Fruit fly (Drosophila melanogaster) whole organism, adult: ENCODE results near the gene CG45544.

ENCODE experiments used
- CG11617 ChIP-seq: fragments of 200-800 bp; sonication (Bioruptor generic); optimal IDR thresholded peaks from 2 replicates; lab custom pipeline; 2017; ENCODE audit warnings: mild to moderate bottlenecking, missing biosample characterization, missing genetic modification reagents, missing genetic modification characterization
- CG12768 ChIP-seq: fragments of 200-800 bp; sonication (Bioruptor generic); optimal IDR thresholded peaks from 2 replicates; lab custom pipeline; 2017; ENCODE audit warnings: missing biosample characterization, missing genetic modification characterization, mild to moderate bottlenecking, moderate library complexity, missing genetic modification reagents
- CG14711 ChIP-seq: fragments of 200-800 bp; sonication (Bioruptor generic); optimal IDR thresholded peaks from 2 replicates; lab custom pipeline; 2018; ENCODE audit warnings: missing biosample characterization, mild to moderate bottlenecking, missing genetic modification characterization, moderate library complexity
- CG1620 ChIP-seq: fragments of 200-800 bp; sonication (Bioruptor generic); optimal IDR thresholded peaks from 2 replicates; lab custom pipeline; 2016; ENCODE audit warnings: missing biosample characterization, missing genetic modification characterization
- CG33017 ChIP-seq: fragments of 200-800 bp; sonication (Bioruptor generic); optimal IDR thresholded peaks from 2 replicates; lab custom pipeline; 2018; ENCODE audit warnings: missing biosample characterization, mild to moderate bottlenecking, missing genetic modification characterization, moderate library complexity
- CG5204 ChIP-seq: fragments of 200-800 bp; sonication (Bioruptor generic); optimal IDR thresholded peaks from 2 replicates; lab custom pipeline; 2016; ENCODE audit warnings: missing biosample characterization, missing genetic modification characterization
- CG7045 ChIP-seq: fragments of 200-800 bp; sonication (Bioruptor generic); optimal IDR thresholded peaks from 2 replicates; lab custom pipeline; 2017; ENCODE audit warnings: missing biosample characterization, mild to moderate bottlenecking, missing genetic modification characterization
- CG7101 ChIP-seq: fragments of 200-800 bp; sonication (Bioruptor generic); optimal IDR thresholded peaks from 2 replicates; lab custom pipeline; 2018; ENCODE audit warnings: missing biosample characterization, mild to moderate bottlenecking, missing genetic modification characterization, moderate library complexity
- Clk ChIP-seq: fragments of 200-800 bp; sonication (Bioruptor generic); optimal IDR thresholded peaks from 2 replicates; lab custom pipeline; 2017; ENCODE audit warnings: missing biosample characterization, missing genetic modification characterization
- Crg-1 ChIP-seq: fragments of 200-800 bp; sonication (Bioruptor generic); optimal IDR thresholded peaks from 2 replicates; lab custom pipeline; 2016; ENCODE audit warnings: missing biosample characterization, missing genetic modification characterization
- Hr96 ChIP-seq: fragments of 200-800 bp; sonication (Bioruptor generic); optimal IDR thresholded peaks from 2 replicates; lab custom pipeline; 2016; ENCODE audit warnings: missing biosample characterization, missing genetic modification characterization
- Mnt ChIP-seq: fragments of 200-800 bp; sonication (Bioruptor generic); optimal IDR thresholded peaks from 2 replicates; lab custom pipeline; 2016; ENCODE audit warnings: missing biosample characterization, mild to moderate bottlenecking, missing genetic modification characterization
- bab1 ChIP-seq: fragments of 200-800 bp; sonication (Bioruptor generic); optimal IDR thresholded peaks from 3 replicates; lab custom pipeline; 2019; ENCODE audit warnings: missing biosample characterization, mild to moderate bottlenecking, missing genetic modification characterization, moderate library complexity
- cic ChIP-seq: fragments of 200-800 bp; sonication (Bioruptor generic); optimal IDR thresholded peaks from 2 replicates; lab custom pipeline; 2017; ENCODE audit warnings: missing biosample characterization, mild to moderate bottlenecking, missing genetic modification characterization, moderate library complexity
- cnc ChIP-seq, 2 experiments: fragments of >200 bp; optimal IDR thresholded peaks; 2 replicates each; lab custom pipeline; 2017
- kay ChIP-seq: fragments of 200-800 bp; sonication (Bioruptor generic); peaks from one replicate; lab custom pipeline; 2016; ENCODE audit warnings: missing biosample characterization, missing genetic modification characterization, borderline replicate concordance
- ovo ChIP-seq: fragments of 200-800 bp; sonication (Bioruptor generic); optimal IDR thresholded peaks from 2 replicates; lab custom pipeline; 2016; ENCODE audit warnings: missing biosample characterization, missing genetic modification characterization
- pad ChIP-seq: fragments of 200-800 bp; sonication (Bioruptor generic); optimal IDR thresholded peaks from 3 replicates; lab custom pipeline; 2017; ENCODE audit warnings: missing biosample characterization, missing genetic modification characterization, mild to moderate bottlenecking, moderate library complexity, missing genetic modification reagents
- tj ChIP-seq: fragments of 200-800 bp; sonication (Bioruptor generic); optimal IDR thresholded peaks from 3 replicates; lab custom pipeline; 2017; ENCODE audit warnings: missing biosample characterization, mild to moderate bottlenecking, missing genetic modification characterization, moderate library complexity
- toe ChIP-seq: fragments of 200-800 bp; sonication (Bioruptor generic); optimal IDR thresholded peaks from 2 replicates; lab custom pipeline; 2016; ENCODE audit warnings: missing biosample characterization, missing genetic modification characterization

CG45544 gene

DNA sequence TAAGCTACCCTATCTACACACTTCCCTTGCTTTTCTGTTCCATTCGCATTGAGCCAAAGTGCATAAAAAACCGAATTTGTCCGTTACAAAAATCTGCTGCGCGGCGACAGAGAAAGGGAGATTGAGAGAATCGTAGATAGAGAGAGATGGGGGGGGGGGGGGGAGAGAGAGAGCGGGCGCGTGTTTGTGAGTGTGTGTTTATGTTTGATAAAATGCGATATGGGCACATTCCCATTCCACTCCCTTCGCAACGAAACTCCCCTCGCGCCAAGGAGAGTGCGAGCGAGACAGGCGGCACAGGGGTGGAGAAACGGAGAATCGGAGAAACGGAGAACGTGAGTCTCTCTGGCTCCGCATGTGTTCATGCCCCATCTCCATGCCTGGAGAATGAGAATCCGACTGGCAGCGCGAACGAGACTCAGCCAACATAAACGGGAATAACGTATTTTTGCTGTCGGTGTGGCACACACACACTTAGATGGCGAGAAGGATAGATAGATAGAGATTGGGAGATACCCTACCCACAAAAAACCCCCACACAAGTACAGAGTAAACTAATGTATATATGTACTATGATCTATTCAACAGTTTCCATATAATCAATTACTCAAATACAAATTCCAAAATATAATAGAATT is 31.2 kb downstream of the CG45544 start:
- TF ChIP-seq Clk, result no peak
- peak; percentile 77 for TF ChIP-seq tj (GFP tag; lab: Kevin White, UChicago)

DNA sequence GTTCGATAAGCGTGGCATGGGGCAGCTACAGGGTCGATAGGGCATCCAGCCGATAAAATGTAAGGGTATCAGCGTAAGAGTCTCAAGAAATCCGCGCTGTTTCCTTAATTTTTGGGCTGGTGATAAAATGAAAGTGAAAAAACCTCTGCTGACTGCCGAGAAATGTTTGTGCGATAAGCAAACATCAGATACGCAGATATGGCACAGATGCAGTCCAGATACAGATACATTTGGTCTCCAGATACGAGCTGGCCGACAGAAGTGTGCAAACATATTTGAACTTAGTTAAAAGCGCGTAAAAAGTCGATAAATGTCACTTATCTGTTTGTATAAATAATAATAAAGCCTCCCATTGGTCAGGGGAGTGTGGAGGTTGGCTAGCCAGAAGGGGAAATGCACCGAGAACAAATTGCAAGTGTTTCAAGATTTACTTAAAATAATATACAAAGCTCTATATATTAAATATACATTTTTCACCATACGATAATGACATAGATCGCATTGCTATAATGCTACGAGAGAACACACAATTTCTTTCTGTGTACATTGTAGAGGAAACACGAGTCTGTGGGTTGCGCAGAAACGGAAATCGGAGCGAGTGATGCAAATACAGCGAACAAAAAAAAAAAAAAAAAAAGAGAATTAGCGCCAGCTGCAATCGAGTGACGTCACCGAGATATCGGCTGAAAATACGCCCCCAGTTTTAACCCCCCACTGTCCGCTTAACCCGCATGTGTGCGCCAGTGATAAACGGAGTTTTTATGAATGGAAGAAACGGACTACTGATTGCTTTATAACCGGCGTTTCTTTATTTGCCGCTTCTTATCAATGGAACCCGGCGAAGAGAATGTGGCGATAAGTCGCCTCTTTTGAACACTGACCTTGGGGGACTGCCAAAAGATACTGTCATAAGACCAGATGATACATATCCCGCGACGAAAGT is 34.6 kb downstream of the CG45544 start:
- TF ChIP-seq CG5204 (no peak), cic (GFP tag; lab: Kevin White, UChicago) (peak; percentile 34)

DNA sequence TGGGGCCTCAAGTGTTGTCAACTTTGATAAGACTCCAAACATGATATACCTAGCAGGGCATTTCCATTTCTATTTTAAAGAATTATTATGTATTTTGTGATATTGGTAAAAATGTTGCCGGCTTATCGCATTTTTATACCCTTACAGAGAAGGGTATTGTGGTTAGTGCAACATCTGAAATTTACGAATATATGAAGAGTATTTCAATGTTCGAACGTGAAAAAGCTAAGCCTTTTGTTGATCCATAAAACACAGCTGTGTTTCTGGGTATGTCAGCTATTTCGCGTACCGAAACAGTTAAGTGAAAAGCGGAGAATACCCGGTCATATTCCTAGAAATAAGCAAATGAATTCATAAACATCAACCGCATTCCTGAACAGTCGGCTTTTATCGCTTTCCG is 35.6 kb downstream of the CG45544 start:
- TF ChIP-seq kay (GFP tag; lab: Kevin White, UChicago) (peak; percentile 33), bab1 (GFP tag; lab: Kevin White, UChicago) (no peak)

DNA sequence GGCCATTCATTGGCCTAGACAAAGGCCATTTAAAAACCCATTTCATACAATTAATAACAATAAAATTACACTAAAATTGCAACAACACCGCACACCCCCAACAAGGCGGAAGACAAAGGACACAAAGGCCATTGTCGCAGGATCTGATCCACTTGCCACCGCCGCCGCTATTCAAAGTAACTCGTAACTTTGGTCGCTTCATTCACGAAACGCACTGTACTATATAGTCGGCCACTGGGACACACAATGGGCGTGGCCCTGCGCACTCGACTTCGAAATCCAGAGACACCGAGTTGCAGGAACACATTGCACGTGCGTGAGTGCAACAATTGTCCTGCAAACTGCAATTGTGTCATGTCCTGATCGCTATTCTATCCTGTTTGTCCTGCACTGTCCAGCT is 37.2 kb downstream of the CG45544 start:
- TF ChIP-seq Hr96 (GFP tag; lab: Kevin White, UChicago) (no peak), CG5204 (no peak), pad (no peak), Mnt (GFP tag; lab: Kevin White, UChicago) (no peak), tj (GFP tag; lab: Kevin White, UChicago) (no peak), cic (GFP tag; lab: Kevin White, UChicago) (no peak), CG12768 (no peak), Clk (no peak), kay (GFP tag; lab: Kevin White, UChicago) (no peak)

DNA sequence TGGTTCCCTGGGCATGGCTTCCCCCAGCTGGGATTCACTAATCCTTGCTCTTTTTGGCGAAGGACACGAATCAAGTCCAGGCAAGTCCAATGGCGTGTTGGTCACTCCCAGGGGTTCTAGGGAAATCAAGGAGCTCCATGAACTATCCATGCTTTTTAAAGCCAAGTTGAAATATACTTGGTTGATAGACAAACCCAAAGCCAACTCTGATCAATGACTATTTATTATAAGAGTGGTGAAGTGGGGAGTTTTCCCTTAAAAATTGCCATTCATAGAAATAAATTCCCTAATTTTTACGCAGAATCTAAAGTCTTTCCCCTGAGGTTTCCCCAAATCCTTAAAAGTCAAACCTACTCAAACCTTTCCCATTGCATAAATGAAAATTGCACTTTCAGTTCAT is 40.8 kb downstream of the CG45544 start, which contains the start of gene CG14506:
Gene CG14506, minus strand, starts transcription at position 101 of the 400 bp plus-strand sequence.
- no peak for TF ChIP-seq cnc (optimal IDR thresholded peaks at IDR 0.05; lab: Kevin White, UChicago)
- no peak for TF ChIP-seq bab1 (GFP tag; lab: Kevin White, UChicago)
- no peak for TF ChIP-seq CG7045 (GFP tag; lab: Kevin White, UChicago)
- TF ChIP-seq CG14711, result no peak
- no peak for TF ChIP-seq Clk
- no peak for TF ChIP-seq ovo (GFP tag; lab: Kevin White, UChicago)
- TF ChIP-seq CG5204, result no peak
- TF ChIP-seq toe, result no peak
- no peak for TF ChIP-seq CG33017 (tag; lab: Kevin White, UChicago)
- TF ChIP-seq CG1620, result no peak
- no peak for TF ChIP-seq cic (GFP tag; lab: Kevin White, UChicago)
- no peak for TF ChIP-seq tj (GFP tag; lab: Kevin White, UChicago)
- no peak for TF ChIP-seq Crg-1
- no peak for TF ChIP-seq Hr96 (GFP tag; lab: Kevin White, UChicago)
- TF ChIP-seq CG7101 (tag; lab: Kevin White, UChicago), result no peak
- TF ChIP-seq kay (GFP tag; lab: Kevin White, UChicago), result no peak
- no peak for TF ChIP-seq Mnt (GFP tag; lab: Kevin White, UChicago)
- no peak for TF ChIP-seq pad
- no peak for TF ChIP-seq CG11617 (GFP tag; lab: Kevin White, UChicago)

DNA sequence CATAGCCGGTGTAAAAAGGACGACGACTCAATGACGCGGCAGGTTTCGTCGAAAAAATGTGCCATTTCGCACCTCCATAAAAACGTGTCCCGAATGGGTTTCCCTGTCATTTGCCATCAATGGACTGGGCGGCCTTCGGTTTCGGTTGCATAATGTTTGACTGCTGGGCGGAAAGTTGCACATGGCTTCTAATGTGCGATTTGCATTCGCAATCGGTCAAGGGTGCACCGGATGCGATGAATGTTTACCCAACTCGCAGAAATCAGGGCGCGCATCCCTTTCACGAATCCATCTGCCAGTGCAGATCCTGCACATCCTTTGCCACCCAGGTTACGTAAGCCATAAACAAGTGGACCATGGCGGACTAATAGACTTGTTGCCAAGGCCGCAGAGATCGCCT is 41.5 kb downstream of the CG45544 start:
- TF ChIP-seq toe (no peak), Mnt (GFP tag; lab: Kevin White, UChicago) (no peak), CG1620 (no peak), CG7045 (GFP tag; lab: Kevin White, UChicago) (no peak), pad (no peak), ovo (GFP tag; lab: Kevin White, UChicago) (no peak), kay (GFP tag; lab: Kevin White, UChicago) (no peak), CG7101 (tag; lab: Kevin White, UChicago) (no peak), bab1 (GFP tag; lab: Kevin White, UChicago) (no peak), Hr96 (GFP tag; lab: Kevin White, UChicago) (no peak), CG11617 (GFP tag; lab: Kevin White, UChicago) (no peak), CG14711 (no peak), Clk (no peak), Crg-1 (no peak), CG33017 (tag; lab: Kevin White, UChicago) (no peak), CG5204 (no peak)

DNA sequence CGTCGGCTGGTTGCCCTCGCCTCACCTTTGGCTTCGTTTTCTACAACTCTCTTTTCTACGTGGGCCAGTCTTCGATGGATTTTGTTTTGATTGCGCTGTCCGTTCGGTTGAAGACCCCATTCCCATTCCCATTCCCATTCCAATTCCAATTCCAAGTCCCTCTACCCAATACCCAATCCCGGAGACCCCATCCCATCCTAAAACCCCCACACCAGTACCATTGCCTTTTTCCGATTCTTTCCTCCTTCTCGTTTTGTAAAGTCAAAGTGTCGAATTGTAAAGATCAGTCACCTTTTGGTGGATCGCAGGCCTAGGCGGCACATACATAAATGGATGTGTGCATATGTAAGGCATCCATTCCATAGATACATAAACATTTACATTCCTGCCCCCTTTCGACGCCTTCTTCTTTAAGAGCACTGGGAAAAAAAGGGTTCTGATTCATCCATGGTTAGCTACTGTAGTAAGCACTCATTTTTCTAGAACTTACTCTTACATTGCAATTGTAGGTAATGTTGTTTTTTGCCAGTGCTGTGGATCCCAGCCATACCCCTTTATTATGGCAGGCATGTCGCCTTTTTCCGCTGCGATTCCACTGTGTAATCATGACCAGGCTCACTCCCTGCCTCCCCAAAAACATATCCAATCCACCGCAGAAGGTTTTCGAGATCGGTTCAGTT is 43.6 kb downstream of the CG45544 start:
- TF ChIP-seq CG33017 (tag; lab: Kevin White, UChicago) (no peak), CG5204 (no peak), ovo (GFP tag; lab: Kevin White, UChicago) (no peak), kay (GFP tag; lab: Kevin White, UChicago) (no peak), Hr96 (GFP tag; lab: Kevin White, UChicago) (no peak), cnc (optimal IDR thresholded peaks at IDR 0.05; lab: Kevin White, UChicago) (no peak), Crg-1 (no peak), pad (no peak), Mnt (GFP tag; lab: Kevin White, UChicago) (no peak), CG7045 (GFP tag; lab: Kevin White, UChicago) (no peak), Clk (no peak), CG14711 (no peak), cic (GFP tag; lab: Kevin White, UChicago) (no peak), toe (no peak), CG12768 (no peak), tj (GFP tag; lab: Kevin White, UChicago) (no peak), bab1 (GFP tag; lab: Kevin White, UChicago) (no peak), CG1620 (no peak)
